Worm (Caenorhabditis elegans): ENCODE measurements around the gene C25D7.9.

The C25D7.9 gene

ce11 chrV:15065068-15065744, at the start of gene C25D7.9:
Gene C25D7.9 (plus strand): TSS chrV:15065135.
- TF ChIP-seq lin-13 (GFP tag; optimal IDR thresholded peaks at IDR 0.05) (peak; percentile 36), lsy-2 (tag; optimal IDR thresholded peaks at IDR 0.05) (peak in 1 of 2 experiments; percentile 13), nhr-129 (tag; optimal IDR thresholded peaks at IDR 0.05) (peak; percentile 23), unc-55 (GFP tag; optimal IDR thresholded peaks at IDR 0.05) (peak; percentile 59), F13H6.1 (tag; optimal IDR thresholded peaks at IDR 0.05) (peak; percentile 9), ceh-82 (tag; optimal IDR thresholded peaks at IDR 0.05) (no peak), aly-2 (tag; optimal IDR thresholded peaks at IDR 0.05) (no peak), zag-1 (tag; optimal IDR thresholded peaks at IDR 0.05) (peak; percentile 51), nhr-11 (tag; optimal IDR thresholded peaks at IDR 0.05) (no peak), blmp-1 (tag; optimal IDR thresholded peaks at IDR 0.05; ENCODE audit: insufficient read depth) (no peak), nhr-21 (tag; optimal IDR thresholded peaks at IDR 0.05) (no peak), C34F6.9 (tag; optimal IDR thresholded peaks at IDR 0.05) (peak; percentile 29), snpc-4 (tag; optimal IDR thresholded peaks at IDR 0.05) (no peak), gmeb-1 (tag; optimal IDR thresholded peaks at IDR 0.05) (peak; percentile 10), ztf-11 (tag; optimal IDR thresholded peaks at IDR 0.05) (no peak), dmd-4 (tag; optimal IDR thresholded peaks at IDR 0.05) (no peak), Y55F3AM.14 (GFP tag; optimal IDR thresholded peaks at IDR 0.05) (no peak), peb-1 (tag; optimal IDR thresholded peaks at IDR 0.05) (no peak), ama-1 (optimal IDR thresholded peaks at IDR 0.05) (no peak), nhr-12 (tag; optimal IDR thresholded peaks at IDR 0.05) (no peak), nhr-25 (tag; optimal IDR thresholded peaks at IDR 0.05) (no peak), sma-9 (GFP tag; optimal IDR thresholded peaks at IDR 0.05) (no peak), sma-9 (tag; optimal IDR thresholded peaks at IDR 0.05) (no peak)

DNA sequence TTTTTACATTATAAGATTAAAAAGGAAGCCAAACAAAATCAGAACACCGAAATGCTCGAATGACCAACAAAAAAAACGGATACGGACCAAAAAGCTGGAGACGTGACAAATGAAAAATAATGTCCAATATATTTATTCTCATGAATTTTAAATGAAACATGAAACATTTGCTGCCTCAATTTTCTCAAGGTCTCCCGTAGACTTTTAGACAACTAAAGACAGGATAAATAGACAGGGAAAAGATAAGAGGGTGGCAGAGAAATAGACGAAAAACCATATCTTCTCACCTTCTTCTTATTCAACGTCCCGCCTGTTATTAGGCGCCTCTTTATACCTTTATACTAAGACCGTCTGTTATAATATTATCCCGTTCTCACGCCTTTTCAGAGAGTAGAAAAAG, 49.1 kb upstream of the C25D7.9 start:
- TF ChIP-seq nhr-21 (tag; optimal IDR thresholded peaks at IDR 0.05), result no peak
- peak; percentile 33 for TF ChIP-seq sma-9 (GFP tag; optimal IDR thresholded peaks at IDR 0.05)
- TF ChIP-seq sma-9 (tag; optimal IDR thresholded peaks at IDR 0.05), result no peak
- TF ChIP-seq ztf-11 (tag; optimal IDR thresholded peaks at IDR 0.05), result no peak
- TF ChIP-seq sem-4 (tag; optimal IDR thresholded peaks at IDR 0.05), result no peak
- TF ChIP-seq nhr-12 (tag; optimal IDR thresholded peaks at IDR 0.05), result no peak

- TF ChIP-seq nhr-129 (tag; optimal IDR thresholded peaks at IDR 0.05) (peak; percentile 31), F13H6.1 (tag; optimal IDR thresholded peaks at IDR 0.05) (peak; percentile 4), ceh-82 (tag; optimal IDR thresholded peaks at IDR 0.05) (no peak)
Measured at ce11 chrV:15016795-15017429, 48.0 kb upstream of the C25D7.9 start.

- TF ChIP-seq nhr-10 (tag; optimal IDR thresholded peaks at IDR 0.05) (no peak), ama-1 (optimal IDR thresholded peaks at IDR 0.05) (no peak), dmd-4 (tag; optimal IDR thresholded peaks at IDR 0.05) (no peak), mdl-1 (tag; optimal IDR thresholded peaks at IDR 0.05) (no peak), ztf-11 (tag; optimal IDR thresholded peaks at IDR 0.05) (no peak), ceh-16 (tag; optimal IDR thresholded peaks at IDR 0.05) (no peak), egl-27 (tag; optimal IDR thresholded peaks at IDR 0.05) (no peak), ceh-82 (tag; optimal IDR thresholded peaks at IDR 0.05) (no peak), mbf-1 (tag; optimal IDR thresholded peaks at IDR 0.05) (no peak), nhr-237 (tag; optimal IDR thresholded peaks at IDR 0.05) (no peak), lin-11 (tag; optimal IDR thresholded peaks at IDR 0.05) (no peak), ztf-1 (GFP tag; conservative IDR thresholded peaks at IDR 0.05) (no peak), blmp-1 (tag; optimal IDR thresholded peaks at IDR 0.05; ENCODE audit: insufficient read depth) (no peak), crh-2 (tag; optimal IDR thresholded peaks at IDR 0.05) (no peak), alr-1 (tag; optimal IDR thresholded peaks at IDR 0.05) (no peak), sma-3 (GFP tag; optimal IDR thresholded peaks at IDR 0.05) (no peak)
Measured at ce11 chrV:15020229-15020628, 44.7 kb upstream of the C25D7.9 start, which contains the start of gene F14H8.2. Gene F14H8.2 (minus strand): TSS chrV:15020329.
